Worm (Caenorhabditis elegans) whole organism, L4 larva: Measurements from ENCODE around the gene Y50E8A.22.

ENCODE experiments used
- F26F4.8 ChIP-seq: fragments of 200-800 bp; sonication (Bioruptor generic); conservative IDR thresholded peaks from 2 replicates; pipeline ENCODE4 v1.3.6; 2022; ENCODE audit warnings: missing genetic modification characterization, missing compliant biosample characterization
- Y48G9A.11 ChIP-seq: fragments of 200-800 bp; sonication (Bioruptor generic); IDR thresholded peaks from 2 replicates; pipeline ENCODE4 v1.3.6; 2022; ENCODE audit warnings: missing genetic modification reagents, missing genetic modification characterization, missing compliant biosample characterization
- ZK546.5 ChIP-seq, 2 experiments: sonication (generic microtip); optimal IDR thresholded peaks; 2 replicates each; lab custom pipeline; 2017; ENCODE audit warnings: missing biosample characterization in 2 of 2, missing genetic modification characterization in 2 of 2
- aha-1 ChIP-seq: fragments of 150-350 bp; peaks from one replicate; lab custom pipeline; 2014; ENCODE audit warnings: missing biosample characterization, missing genetic modification characterization
- attf-4 ChIP-seq: sonication (generic microtip); optimal IDR thresholded peaks from 3 replicates; lab custom pipeline; 2017; ENCODE audit warnings: missing biosample characterization, missing genetic modification characterization
- ceh-20 ChIP-seq: fragments of 200-800 bp; sonication (Bioruptor generic); IDR thresholded peaks from 2 replicates; pipeline ENCODE4 v1.3.6; 2022; ENCODE audit warnings: missing genetic modification reagents, missing genetic modification characterization, missing compliant biosample characterization
- ceh-28 ChIP-seq: fragments of 150-350 bp; optimal IDR thresholded peaks from 2 replicates; lab custom pipeline; 2014; ENCODE audit warnings: missing biosample characterization, missing genetic modification reagents, missing genetic modification characterization
- ces-1 ChIP-seq: fragments of 150-350 bp; sonication (generic microtip); optimal IDR thresholded peaks from 4 replicates; lab custom pipeline; 2014; ENCODE audit warnings: missing biosample characterization, missing genetic modification reagents, missing genetic modification characterization
- cey-2 ChIP-seq: sonication (generic microtip); optimal IDR thresholded peaks from 3 replicates; lab custom pipeline; 2017; ENCODE audit warnings: missing genetic modification characterization, mild to moderate bottlenecking, missing compliant biosample characterization, antibody characterized with exemption, borderline replicate concordance; ENCODE audit not compliant: insufficient read depth
- dmd-6 ChIP-seq: fragments of 200-800 bp; sonication (Bioruptor generic); IDR thresholded peaks from 2 replicates; pipeline ENCODE4 v1.3.6; 2022; ENCODE audit warnings: missing genetic modification reagents, missing genetic modification characterization, missing compliant biosample characterization
- dmd-8 ChIP-seq: fragments of 200-800 bp; sonication (Bioruptor generic); IDR thresholded peaks from 2 replicates; pipeline ENCODE4 v1.3.6; 2022; ENCODE audit warnings: missing genetic modification characterization, missing compliant biosample characterization
- dmd-9 ChIP-seq: fragments of 200-800 bp; sonication (Bioruptor generic); IDR thresholded peaks from 2 replicates; pipeline ENCODE4 v1.3.6; 2022; ENCODE audit warnings: missing genetic modification reagents, missing genetic modification characterization, missing compliant biosample characterization
- dpl-1 ChIP-seq: fragments of 150-350 bp; optimal IDR thresholded peaks from 2 replicates; lab custom pipeline; 2014; ENCODE audit warnings: missing biosample characterization, missing genetic modification reagents, missing genetic modification characterization
- egl-43 ChIP-seq: fragments of 200-800 bp; sonication (Bioruptor generic); IDR thresholded peaks from 2 replicates; pipeline ENCODE4 v1.3.6; 2022; ENCODE audit warnings: missing genetic modification reagents, missing genetic modification characterization, missing compliant biosample characterization
- lin-39 ChIP-seq: fragments of 150-350 bp; optimal IDR thresholded peaks from 2 replicates; lab custom pipeline; 2014; ENCODE audit warnings: missing biosample characterization, missing genetic modification reagents, missing genetic modification characterization
- mes-2 ChIP-seq: sonication (generic microtip); optimal IDR thresholded peaks from 2 replicates; lab custom pipeline; 2016; ENCODE audit warnings: missing genotype, mild to moderate bottlenecking, missing genetic modification characterization, missing compliant biosample characterization; ENCODE audit not compliant: poor library complexity, severe bottlenecking
- mxl-3 ChIP-seq: fragments of 200-800 bp; sonication (Bioruptor generic); optimal IDR thresholded peaks from 2 replicates; lab custom pipeline; 2018; ENCODE audit warnings: mild to moderate bottlenecking, missing genetic modification characterization, missing compliant biosample characterization
- nhr-10 ChIP-seq: fragments of 150-350 bp; optimal IDR thresholded peaks from 2 replicates; lab custom pipeline; 2014; ENCODE audit warnings: missing biosample characterization, missing genetic modification characterization
- nhr-111 ChIP-seq: fragments of 200-800 bp; sonication (Bioruptor generic); optimal IDR thresholded peaks from 2 replicates; lab custom pipeline; 2018; ENCODE audit warnings: mild to moderate bottlenecking, missing genetic modification characterization, missing compliant biosample characterization
- nhr-237 ChIP-seq: sonication (generic microtip); optimal IDR thresholded peaks from 2 replicates; lab custom pipeline; 2017; ENCODE audit warnings: missing biosample characterization, missing genetic modification characterization
- nhr-28 ChIP-seq: fragments of 150-350 bp; optimal IDR thresholded peaks from 2 replicates; lab custom pipeline; 2014; ENCODE audit warnings: missing biosample characterization, missing genetic modification characterization
- nhr-48 ChIP-seq: sonication (generic microtip); optimal IDR thresholded peaks from 2 replicates; lab custom pipeline; 2016; ENCODE audit warnings: mild to moderate bottlenecking, missing genetic modification characterization, missing compliant biosample characterization
- skn-1 ChIP-seq: fragments of 150-350 bp; optimal IDR thresholded peaks from 2 replicates; lab custom pipeline; 2014; ENCODE audit warnings: missing biosample characterization, missing genetic modification characterization
- spr-1 ChIP-seq: sonication (generic microtip); optimal IDR thresholded peaks from 2 replicates; lab custom pipeline; 2016; ENCODE audit warnings: mild to moderate bottlenecking, missing genetic modification characterization, missing compliant biosample characterization
- spr-3 ChIP-seq: fragments of 200-800 bp; sonication (Bioruptor generic); optimal IDR thresholded peaks from 2 replicates; lab custom pipeline; 2018; ENCODE audit warnings: mild to moderate bottlenecking, missing genetic modification characterization, missing compliant biosample characterization
- unc-62 ChIP-seq, 3 experiments: fragments of 150-350 bp in 1 of 3; sonication (generic microtip); optimal IDR thresholded peaks in 2 of 3; peaks in 1 of 3; 1 replicate in 1 of 3; 2 replicates in 2 of 3; lab custom pipeline; 2014 to 2017; ENCODE audit warnings: missing biosample characterization in 3 of 3, missing genetic modification characterization in 3 of 3, missing genetic modification reagents in 3 of 3, missing genotype in 1 of 3
- vab-7 ChIP-seq: fragments of 200-800 bp; sonication (Bioruptor generic); IDR thresholded peaks from 2 replicates; pipeline ENCODE4 v1.3.6; 2022; ENCODE audit warnings: missing genetic modification reagents, missing genetic modification characterization, missing compliant biosample characterization
- zag-1 ChIP-seq: fragments of 150-350 bp; optimal IDR thresholded peaks from 2 replicates; lab custom pipeline; 2014; ENCODE audit warnings: missing biosample characterization, missing genetic modification characterization
- zip-2 ChIP-seq: fragments of 150-350 bp; optimal IDR thresholded peaks from 2 replicates; lab custom pipeline; 2014; ENCODE audit warnings: missing biosample characterization, missing genetic modification characterization
- ztf-7 ChIP-seq: fragments of 150-350 bp; optimal IDR thresholded peaks from 2 replicates; lab custom pipeline; 2014; ENCODE audit warnings: missing biosample characterization, missing genetic modification characterization

The Y50E8A.22 gene

DNA sequence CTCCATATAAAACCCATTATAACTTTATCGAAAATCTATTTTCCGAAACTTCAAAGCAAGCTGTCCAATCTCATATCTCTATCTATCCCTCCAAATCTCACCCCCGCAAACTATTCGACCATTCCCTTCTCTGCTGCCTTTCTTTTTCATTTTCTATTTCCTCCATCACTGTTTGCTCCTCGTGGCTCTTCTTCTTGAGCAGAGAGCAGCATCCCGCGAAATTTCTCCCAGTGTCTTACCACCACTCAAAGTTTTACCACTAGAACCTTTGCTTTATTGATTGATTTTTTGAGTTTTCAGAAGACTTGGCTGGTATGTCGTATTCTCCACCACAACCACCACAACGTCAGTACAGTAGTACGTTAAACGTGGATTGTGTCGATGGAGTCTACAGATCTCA, 19.5 kb downstream of the Y50E8A.22 start, which contains the start of gene oig-3:
Gene oig-3, plus strand, starts transcription at position 301 of the 400 bp plus-strand sequence.
- TF ChIP-seq ceh-28, result no peak
- no peak for TF ChIP-seq attf-4
- no peak for TF ChIP-seq dpl-1
- no peak for TF ChIP-seq nhr-10 (tag; lab: Kevin White, UChicago)
- TF ChIP-seq dmd-9 (GFP tag; lab: Robert Waterston, UW), result no peak

DNA sequence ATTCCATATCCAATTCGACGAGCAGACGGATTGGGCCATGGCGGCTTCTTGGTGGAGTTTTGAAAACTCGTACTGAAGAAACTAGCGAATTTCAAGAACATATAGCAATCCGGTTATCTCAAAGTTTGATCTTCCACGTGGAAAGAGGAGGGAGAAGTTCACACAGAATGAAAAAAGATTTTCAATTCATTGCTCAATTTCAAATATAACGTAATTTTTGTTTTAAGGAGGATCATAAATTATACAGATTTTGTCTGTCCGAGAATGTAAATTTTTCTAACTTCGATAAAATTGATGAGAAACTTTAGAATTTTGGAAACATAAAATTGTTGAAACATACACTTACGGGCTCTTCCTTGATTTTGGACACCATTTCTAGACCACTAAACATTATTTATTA, 20.1 kb downstream of the Y50E8A.22 start, which contains the start of gene Y50E8A.2:
Gene Y50E8A.2, minus strand, starts transcription at position 101 of the 400 bp plus-strand sequence.
- no peak for TF ChIP-seq ceh-28
- no peak for TF ChIP-seq ztf-7 (tag; lab: Kevin White, UChicago)
- no peak for TF ChIP-seq zip-2 (tag; lab: Kevin White, UChicago)
- no peak for TF ChIP-seq lin-39 (tag; lab: Kevin White, UChicago)
- no peak for TF ChIP-seq Y48G9A.11 (GFP tag; lab: Robert Waterston, UW)
- no peak for TF ChIP-seq nhr-111
- no peak for TF ChIP-seq egl-43 (GFP tag; lab: Robert Waterston, UW)
- TF ChIP-seq ceh-20 (GFP tag; lab: Robert Waterston, UW), result no peak
- TF ChIP-seq mes-2 (tag; lab: Kevin White, UChicago), result no peak
- no peak for TF ChIP-seq spr-1
- no peak for TF ChIP-seq ces-1 (GFP tag; lab: Kevin White, UChicago)

DNA sequence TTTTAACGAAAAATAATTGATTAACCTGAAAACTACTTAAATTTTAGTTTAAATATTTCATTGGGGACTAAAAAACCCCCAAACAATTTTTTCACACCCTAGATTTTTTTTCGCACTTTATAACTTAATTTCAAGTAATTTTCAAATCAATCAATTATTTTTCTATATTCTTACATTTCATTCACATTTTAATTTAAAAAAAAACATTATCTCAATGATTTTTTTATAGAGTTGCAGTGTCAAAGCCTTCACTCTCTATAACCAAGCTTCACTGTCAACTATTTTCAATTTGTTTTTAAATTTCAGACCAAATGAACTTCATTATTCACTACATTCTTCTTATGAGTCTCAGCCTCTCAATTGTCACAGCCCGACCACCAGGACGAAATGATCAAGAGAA, 22.3 kb downstream of the Y50E8A.22 start, which contains the start of gene Y50E8A.1:
Gene Y50E8A.1, plus strand, starts transcription at position 301 of the 400 bp plus-strand sequence.
- TF ChIP-seq aha-1 (peak; percentile 72), vab-7 (GFP tag; lab: Robert Waterston, UW) (no peak)

DNA sequence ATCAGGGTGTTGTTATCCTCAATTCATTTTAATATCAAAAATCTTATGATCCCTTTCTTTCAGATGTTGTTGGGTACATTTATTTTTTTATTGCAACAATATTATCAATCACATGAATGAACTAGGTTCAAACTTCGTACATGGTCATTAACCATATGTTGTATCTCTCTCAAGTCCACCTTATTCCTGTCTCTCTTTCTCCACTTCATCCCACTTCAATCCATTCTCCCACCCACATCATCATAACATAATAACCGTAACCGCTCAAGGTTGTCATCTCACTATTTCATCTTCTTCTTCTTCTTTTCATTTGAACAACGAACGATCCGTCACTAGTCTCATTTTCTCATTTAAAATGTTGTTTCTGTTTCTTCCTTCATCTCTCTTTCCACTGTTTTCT, 23.5 kb downstream of the Y50E8A.22 start:
- TF ChIP-seq nhr-48 (tag; lab: Kevin White, UChicago) (peak; percentile 91), dmd-8 (GFP tag; lab: Robert Waterston, UW) (no peak), dmd-6 (peak; percentile 51), nhr-28 (tag; lab: Kevin White, UChicago) (peak; percentile 59), mxl-3 (peak; percentile 3)

DNA sequence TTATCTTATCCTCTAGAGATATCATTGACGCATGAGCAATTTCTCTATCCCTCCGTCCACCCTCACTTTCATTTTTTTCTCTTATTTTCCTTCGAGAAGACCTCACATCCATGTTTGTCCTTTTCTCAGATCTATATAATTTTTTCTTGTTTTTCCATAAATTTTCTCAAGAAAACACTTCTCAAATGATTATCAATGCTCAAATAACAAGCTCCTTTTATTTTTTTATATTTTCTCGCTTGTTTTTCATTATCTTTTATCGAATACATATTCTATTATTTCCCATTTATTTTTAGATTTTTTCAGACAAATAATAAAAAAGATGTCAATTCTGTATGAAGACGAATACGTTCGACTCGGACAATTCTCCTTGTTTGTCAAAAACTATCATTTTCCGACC, 25.9 kb downstream of the Y50E8A.22 start, which contains the start of gene R08A2.7:
Gene R08A2.7, plus strand, starts transcription at position 301 of the 400 bp plus-strand sequence.
- TF ChIP-seq ZK546.5 (tag; optimal IDR thresholded peaks at IDR 0.05; lab: Kevin White, UChicago), result no peak
- no peak for TF ChIP-seq zag-1 (tag; lab: Kevin White, UChicago)
- TF ChIP-seq nhr-237 (tag; lab: Kevin White, UChicago), result no peak
- TF ChIP-seq skn-1 (tag; lab: Kevin White, UChicago), result no peak
- peak in 1 of 2 experiments; percentile 61 for TF ChIP-seq unc-62 (GFP tag; optimal IDR thresholded peaks at IDR 0.05 in 1 of 2; lab: Kevin White, UChicago)
- no peak for TF ChIP-seq unc-62 (tag; optimal IDR thresholded peaks at IDR 0.05; lab: Kevin White, UChicago)
- TF ChIP-seq nhr-28 (tag; lab: Kevin White, UChicago), result no peak
- TF ChIP-seq, all 104 proteins: peak for 1

DNA sequence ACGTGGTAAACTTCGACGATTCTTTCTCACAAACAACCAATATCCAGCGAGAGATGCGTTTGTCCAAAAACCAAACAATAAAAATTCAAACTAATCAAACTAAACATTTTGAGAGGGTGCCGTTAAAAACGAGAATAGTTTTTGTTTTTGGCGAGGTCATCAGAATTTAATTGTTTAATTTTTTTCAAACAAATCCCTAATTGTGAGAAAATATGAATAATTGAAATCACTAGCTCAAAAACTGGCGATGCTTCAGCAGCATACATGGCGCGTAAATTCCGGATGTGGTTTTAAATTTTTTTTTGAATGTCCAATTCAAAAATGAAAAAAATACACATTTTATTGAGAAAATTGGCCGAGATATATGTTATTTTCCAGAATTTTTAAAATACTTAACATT, 29.4 kb downstream of the Y50E8A.22 start, which contains the start of gene R08A2.1:
Gene R08A2.1, minus strand, starts transcription at position 101 of the 400 bp plus-strand sequence.
- TF ChIP-seq F26F4.8, result no peak
- no peak for TF ChIP-seq cey-2 (tag; lab: Kevin White, UChicago)
- no peak for TF ChIP-seq spr-3 (GFP tag; lab: Kevin White, UChicago)
- TF ChIP-seq, all 104 proteins: peak for 0
